Fruit fly (Drosophila melanogaster) Kc167 (cell line): ENCODE measurements around the gene yellow-f.

Experiments
- Myc ChIP-seq: fragments of >200 bp; optimal IDR thresholded peaks from 2 replicates; lab custom pipeline; 2017; ENCODE audit warnings: missing external identifiers
- Sin3A ChIP-seq: fragments of >200 bp; optimal IDR thresholded peaks from 2 replicates; lab custom pipeline; 2018; ENCODE audit warnings: missing external identifiers
- h ChIP-seq: fragments of >200 bp; optimal IDR thresholded peaks from 3 replicates; lab custom pipeline; 2018; ENCODE audit warnings: missing external identifiers
- insv ChIP-seq: fragments of >200 bp; optimal IDR thresholded peaks from 3 replicates; lab custom pipeline; 2018; ENCODE audit warnings: missing external identifiers
- psq ChIP-seq: fragments of >200 bp; optimal IDR thresholded peaks from 2 replicates; lab custom pipeline; 2017; ENCODE audit warnings: missing external identifiers
- ttk ChIP-seq: sonication (Bioruptor generic); optimal IDR thresholded peaks from 2 replicates; lab custom pipeline; 2017; ENCODE audit warnings: missing external identifiers

dm6 chr3R:13038075-13038474 lies 45.1 kb upstream of the yellow-f start, which contains the start of gene CG11668:
- no peak for TF ChIP-seq ttk (lab: Kevin White, UChicago)
- TF ChIP-seq Sin3A: no peak
- no peak for TF ChIP-seq h (lab: Kevin White, UChicago)
- no peak for TF ChIP-seq Myc (lab: Kevin White, UChicago)
- no peak for TF ChIP-seq insv (lab: Kevin White, UChicago)
- no peak for TF ChIP-seq psq
